Fruit fly (Drosophila melanogaster) whole organism, embryonic: ENCODE data around the gene ind.
A peak's percentile ranks its signal among the peaks of the same experiment; 100 is the strongest.

Experiments
- Abd-B ChIP-seq: fragments of 200-800 bp; sonication (Bioruptor generic); optimal IDR thresholded peaks from 2 replicates; lab custom pipeline; 2018; ENCODE audit warnings: missing biosample characterization, mild to moderate bottlenecking, missing genetic modification characterization, moderate library complexity
- CG10147 ChIP-seq: fragments of 200-800 bp; sonication (Bioruptor generic); optimal IDR thresholded peaks from 2 replicates; lab custom pipeline; 2019; ENCODE audit warnings: missing biosample characterization, mild to moderate bottlenecking, missing genetic modification characterization, moderate library complexity
- CG1233 ChIP-seq: fragments of 200-800 bp; sonication (Bioruptor generic); optimal IDR thresholded peaks from 4 replicates; lab custom pipeline; 2018; ENCODE audit warnings: missing biosample characterization, mild to moderate bottlenecking, missing genetic modification characterization
- CG15514 ChIP-seq: fragments of 200-800 bp; sonication (Bioruptor generic); optimal IDR thresholded peaks from 3 replicates; lab custom pipeline; 2017; ENCODE audit warnings: missing biosample characterization, missing genetic modification characterization, mild to moderate bottlenecking, moderate library complexity, missing genetic modification reagents
- CG16813 ChIP-seq: fragments of 200-800 bp; sonication (Bioruptor generic); IDR thresholded peaks from 3 replicates; pipeline ENCODE4 v1.3.6; 2022; ENCODE audit warnings: missing biosample characterization, missing genetic modification characterization; ENCODE audit not compliant: partially characterized antibody
- CG17361 ChIP-seq: fragments of 200-800 bp; sonication (Bioruptor generic); IDR thresholded peaks from 3 replicates; pipeline ENCODE4 v1.3.6; 2022; ENCODE audit warnings: missing biosample characterization, missing genetic modification characterization
- CG17829 ChIP-seq: fragments of 200-800 bp; optimal IDR thresholded peaks from 2 replicates; lab custom pipeline; 2019; ENCODE audit warnings: missing biosample characterization, mild to moderate bottlenecking, missing genetic modification characterization, moderate library complexity
- CG18764 ChIP-seq: fragments of 200-800 bp; sonication (Bioruptor generic); optimal IDR thresholded peaks from 3 replicates; lab custom pipeline; 2016; ENCODE audit warnings: missing biosample characterization, missing genetic modification characterization
- CG2120 ChIP-seq: fragments of 200-800 bp; sonication (Bioruptor generic); optimal IDR thresholded peaks from 3 replicates; lab custom pipeline; 2016; ENCODE audit warnings: missing biosample characterization, missing genetic modification characterization
- CG2889 ChIP-seq: fragments of 200-800 bp; sonication (Bioruptor generic); IDR thresholded peaks from 3 replicates; pipeline ENCODE4 v1.3.6; 2022; ENCODE audit warnings: missing biosample characterization, missing genetic modification characterization
- CG30403 ChIP-seq: fragments of 200-800 bp; sonication (Bioruptor generic); optimal IDR thresholded peaks from 3 replicates; lab custom pipeline; 2016; ENCODE audit warnings: missing biosample characterization, missing genetic modification characterization
- CG31224 ChIP-seq: fragments of 200-800 bp; sonication (Bioruptor generic); IDR thresholded peaks from 2 replicates; pipeline ENCODE4 v1.3.6; 2022; ENCODE audit warnings: missing biosample characterization, missing genetic modification characterization
- CG32767 ChIP-seq: fragments of 200-800 bp; sonication (Bioruptor generic); IDR thresholded peaks from 2 replicates; pipeline ENCODE4 v1.3.6; 2022; ENCODE audit warnings: missing biosample characterization, missing genetic modification characterization
- CG4820 ChIP-seq: fragments of 200-800 bp; sonication (Bioruptor generic); optimal IDR thresholded peaks from 3 replicates; lab custom pipeline; 2016; ENCODE audit warnings: missing biosample characterization, missing genetic modification characterization
- CG7745 ChIP-seq: fragments of 200-800 bp; sonication (Bioruptor generic); optimal IDR thresholded peaks from 2 replicates; lab custom pipeline; 2018; ENCODE audit warnings: missing biosample characterization, mild to moderate bottlenecking, missing genetic modification characterization, moderate library complexity
- CG7839 ChIP-seq: fragments of 200-800 bp; sonication (Bioruptor generic); optimal IDR thresholded peaks from 3 replicates; lab custom pipeline; 2018; ENCODE audit warnings: missing biosample characterization, mild to moderate bottlenecking, missing genetic modification characterization, moderate library complexity
- CG8089 ChIP-seq: fragments of 200-800 bp; sonication (Bioruptor generic); optimal IDR thresholded peaks from 3 replicates; lab custom pipeline; 2016; ENCODE audit warnings: missing biosample characterization, missing genetic modification characterization
- CG8388 ChIP-seq: fragments of 200-800 bp; sonication (Bioruptor generic); optimal IDR thresholded peaks from 2 replicates; lab custom pipeline; 2019; ENCODE audit warnings: missing biosample characterization, mild to moderate bottlenecking, missing genetic modification characterization, moderate library complexity
- CG9215 ChIP-seq: fragments of 200-800 bp; sonication (Bioruptor generic); IDR thresholded peaks from 2 replicates; pipeline ENCODE4 v1.3.6; 2022; ENCODE audit warnings: missing biosample characterization, missing genetic modification characterization
- CG9727 ChIP-seq: fragments of 200-800 bp; sonication (Bioruptor generic); optimal IDR thresholded peaks from 3 replicates; lab custom pipeline; 2017; ENCODE audit warnings: missing biosample characterization, mild to moderate bottlenecking, missing genetic modification characterization
- Dip3 ChIP-seq: fragments of 200-800 bp; sonication (Bioruptor generic); optimal IDR thresholded peaks from 3 replicates; lab custom pipeline; 2016; ENCODE audit warnings: missing biosample characterization, missing genetic modification characterization
- E2f1 ChIP-seq: fragments of 200-800 bp; sonication (Bioruptor generic); IDR thresholded peaks from 2 replicates; pipeline ENCODE4 v1.3.6; 2022; ENCODE audit warnings: missing biosample characterization, missing genetic modification characterization
- Fer3 ChIP-seq: fragments of 200-800 bp; sonication (Bioruptor generic); optimal IDR thresholded peaks from 2 replicates; lab custom pipeline; 2018; ENCODE audit warnings: missing biosample characterization, mild to moderate bottlenecking, missing genetic modification characterization, moderate library complexity
- Hand ChIP-seq: fragments of 200-800 bp; sonication (Bioruptor generic); optimal IDR thresholded peaks from 2 replicates; lab custom pipeline; 2017; ENCODE audit warnings: mild to moderate bottlenecking, missing biosample characterization, missing genetic modification reagents, missing genetic modification characterization
- HmgD ChIP-seq: fragments of 200-800 bp; sonication (Bioruptor generic); optimal IDR thresholded peaks from 3 replicates; lab custom pipeline; 2016; ENCODE audit warnings: missing biosample characterization, missing genetic modification characterization
- Hmr ChIP-seq: fragments of 200-800 bp; sonication (Bioruptor generic); optimal IDR thresholded peaks from 3 replicates; lab custom pipeline; 2017; ENCODE audit warnings: mild to moderate bottlenecking, missing biosample characterization, missing genetic modification reagents, missing genetic modification characterization
- MESR4 ChIP-seq: fragments of 200-800 bp; sonication (Bioruptor generic); optimal IDR thresholded peaks from 2 replicates; lab custom pipeline; 2018; ENCODE audit warnings: missing biosample characterization, mild to moderate bottlenecking, missing genetic modification characterization, moderate library complexity
- Ptx1 ChIP-seq: fragments of 200-800 bp; sonication (Bioruptor generic); IDR thresholded peaks from 2 replicates; pipeline ENCODE4 v1.3.6; 2022; ENCODE audit warnings: missing biosample characterization, missing genetic modification characterization
- Sry-δ ChIP-seq: fragments of 200-800 bp; sonication (Bioruptor generic); optimal IDR thresholded peaks from 2 replicates; lab custom pipeline; 2016; ENCODE audit warnings: missing biosample characterization, missing genetic modification characterization
- Stat92E ChIP-seq, 3 experiments: fragments of >200 bp in 2 of 3; fragments of 200-800 bp in 1 of 3; sonication (Bioruptor generic) in 1 of 3; optimal IDR thresholded peaks; 2 replicates each; lab custom pipeline; 2017 to 2019; ENCODE audit warnings: missing biosample characterization in 3 of 3, missing genetic modification characterization in 3 of 3, mild to moderate bottlenecking in 1 of 3, moderate library complexity in 1 of 3
- Trl ChIP-seq, 3 experiments: fragments of >200 bp in 2 of 3; fragments of 200-800 bp in 1 of 3; sonication (Bioruptor generic) in 1 of 3; optimal IDR thresholded peaks; 2 replicates in 1 of 3; 3 replicates in 2 of 3; lab custom pipeline; 2016 to 2017; ENCODE audit warnings: missing biosample characterization in 1 of 3, missing genetic modification characterization in 1 of 3
- ato ChIP-seq: fragments of 200-800 bp; sonication (Bioruptor generic); IDR thresholded peaks from 2 replicates; pipeline ENCODE4 v1.3.6; 2022; ENCODE audit warnings: missing biosample characterization, missing genetic modification characterization; ENCODE audit not compliant: partially characterized antibody
- chinmo ChIP-seq: fragments of 200-800 bp; sonication (Bioruptor generic); IDR thresholded peaks from 4 replicates; pipeline ENCODE4 v1.3.6; 2022; ENCODE audit warnings: missing biosample characterization, missing genetic modification characterization; ENCODE audit not compliant: partially characterized antibody
- ci ChIP-seq: fragments of 200-800 bp; sonication (Bioruptor generic); IDR thresholded peaks from 3 replicates; pipeline ENCODE4 v1.3.6; 2022; ENCODE audit warnings: missing biosample characterization, missing genetic modification characterization
- danr ChIP-seq: fragments of 200-800 bp; sonication (Bioruptor generic); IDR thresholded peaks from 2 replicates; pipeline ENCODE4 v1.3.6; 2022; ENCODE audit warnings: missing biosample characterization, missing genetic modification characterization
- gcm ChIP-seq: fragments of 200-800 bp; sonication (Bioruptor generic); optimal IDR thresholded peaks from 2 replicates; lab custom pipeline; 2019; ENCODE audit warnings: missing biosample characterization, mild to moderate bottlenecking, missing genetic modification characterization, moderate library complexity
- gfzf ChIP-seq: fragments of 200-800 bp; sonication (Bioruptor generic); optimal IDR thresholded peaks from 2 replicates; lab custom pipeline; 2016; ENCODE audit warnings: missing biosample characterization, mild to moderate bottlenecking, missing genetic modification characterization, moderate library complexity
- gro ChIP-seq: fragments of 200-800 bp; sonication (Bioruptor generic); optimal IDR thresholded peaks from 2 replicates; lab custom pipeline; 2016; ENCODE audit warnings: missing biosample characterization, missing genetic modification characterization
- gt ChIP-seq: fragments of 200-800 bp; sonication (Bioruptor generic); IDR thresholded peaks from 2 replicates; pipeline ENCODE4 v1.3.6; 2022; ENCODE audit warnings: missing biosample characterization, missing genetic modification characterization
- her ChIP-seq: fragments of 200-800 bp; sonication (Bioruptor generic); optimal IDR thresholded peaks from 2 replicates; lab custom pipeline; 2016; ENCODE audit warnings: missing biosample characterization, missing genetic modification characterization
- kni ChIP-seq: fragments of 200-800 bp; sonication (Bioruptor generic); optimal IDR thresholded peaks from 3 replicates; lab custom pipeline; 2017; ENCODE audit warnings: mild to moderate bottlenecking, missing biosample characterization, missing genetic modification reagents, missing genetic modification characterization
- maf-S ChIP-seq: fragments of 200-800 bp; sonication (Bioruptor generic); optimal IDR thresholded peaks from 2 replicates; lab custom pipeline; 2016; ENCODE audit warnings: missing biosample characterization, missing genetic modification characterization
- pnt ChIP-seq: fragments of 200-800 bp; sonication (Bioruptor generic); optimal IDR thresholded peaks from 3 replicates; lab custom pipeline; 2016; ENCODE audit warnings: missing biosample characterization, missing genetic modification characterization
- prd ChIP-seq, 3 experiments: fragments of >200 bp in 2 of 3; fragments of 200-800 bp in 1 of 3; sonication (Bioruptor generic) in 1 of 3; optimal IDR thresholded peaks in 2 of 3; IDR thresholded peaks in 1 of 3; 2 replicates in 2 of 3; 3 replicates in 1 of 3; pipeline versions ENCODE4 v1.3.6 to Lab custom; 2017 to 2022; ENCODE audit warnings: missing biosample characterization in 1 of 3, missing genetic modification characterization in 1 of 3
- run ChIP-seq: fragments of 200-800 bp; sonication (Bioruptor generic); optimal IDR thresholded peaks from 3 replicates; lab custom pipeline; 2018; ENCODE audit warnings: missing biosample characterization, mild to moderate bottlenecking, missing genetic modification characterization
- sens-2 ChIP-seq: fragments of 200-800 bp; sonication (Bioruptor generic); IDR thresholded peaks from 2 replicates; pipeline ENCODE4 v1.3.6; 2022; ENCODE audit warnings: missing biosample characterization, missing genetic modification characterization
- tap ChIP-seq: fragments of 200-800 bp; optimal IDR thresholded peaks from 3 replicates; lab custom pipeline; 2019; ENCODE audit warnings: missing biosample characterization, mild to moderate bottlenecking, missing genetic modification characterization, moderate library complexity
- unc-4 ChIP-seq: fragments of 200-800 bp; sonication (Bioruptor generic); IDR thresholded peaks from 2 replicates; pipeline ENCODE4 v1.3.6; 2022; ENCODE audit warnings: missing biosample characterization, missing genetic modification characterization; ENCODE audit not compliant: partially characterized antibody
- wdn ChIP-seq: fragments of 200-800 bp; sonication (Bioruptor generic); IDR thresholded peaks from 2 replicates; pipeline ENCODE4 v1.3.6; 2022; ENCODE audit warnings: missing biosample characterization, missing genetic modification characterization
- zen ChIP-seq: fragments of 200-800 bp; sonication (Bioruptor generic); optimal IDR thresholded peaks from 3 replicates; lab custom pipeline; 2018; ENCODE audit warnings: missing biosample characterization, mild to moderate bottlenecking, missing genetic modification characterization, moderate library complexity

Gene ind

DNA sequence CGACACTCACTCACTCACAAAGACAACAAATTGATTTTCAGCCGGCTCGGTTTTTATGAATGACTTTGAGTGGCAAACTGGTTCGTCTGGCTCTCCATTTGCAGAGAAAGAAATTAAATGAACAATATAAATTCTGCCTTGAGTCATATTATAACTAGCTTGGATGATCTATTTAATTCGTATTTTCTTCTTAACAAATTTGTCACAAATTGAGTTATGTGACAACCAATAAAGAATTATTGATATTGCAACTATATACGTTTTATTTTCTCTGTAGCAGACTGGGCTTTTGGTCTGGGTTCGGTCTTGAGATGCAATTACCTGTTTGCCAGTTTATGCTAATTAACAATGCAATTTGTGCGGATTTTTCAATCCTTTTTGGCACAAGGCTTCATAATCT is 36.9 kb downstream of the ind start (continued):
- no peak for TF ChIP-seq CG31224 (GFP tag; lab: Robert Waterston, UW)
- no peak for TF ChIP-seq Abd-B (GFP tag; lab: Kevin White, UChicago)
- TF ChIP-seq chinmo (GFP tag; lab: Robert Waterston, UW): no peak
- TF ChIP-seq Stat92E (GFP tag; optimal IDR thresholded peaks at IDR 0.05; lab: Kevin White, UChicago): no peak
- no peak for TF ChIP-seq gro (GFP tag; lab: Kevin White, UChicago)
- no peak for TF ChIP-seq CG8089 (GFP tag; lab: Kevin White, UChicago)
- TF ChIP-seq Dip3 (GFP tag; lab: Kevin White, UChicago): no peak
- no peak for TF ChIP-seq E2f1 (GFP tag; lab: Robert Waterston, UW)
- TF ChIP-seq Sry-δ (GFP tag; lab: Kevin White, UChicago): no peak
- no peak for TF ChIP-seq ci (GFP tag; lab: Robert Waterston, UW)
- no peak for TF ChIP-seq CG7839 (tag; lab: Kevin White, UChicago)
- no peak for TF ChIP-seq run
- TF ChIP-seq ato (GFP tag; lab: Robert Waterston, UW): no peak
- TF ChIP-seq sens-2: no peak
- no peak for TF ChIP-seq maf-S
- no peak for TF ChIP-seq her (GFP tag; lab: Kevin White, UChicago)
- TF ChIP-seq CG1233 (GFP tag; lab: Kevin White, UChicago): no peak
- no peak for TF ChIP-seq CG32767 (GFP tag; lab: Robert Waterston, UW)
- no peak for TF ChIP-seq CG4820 (GFP tag; lab: Kevin White, UChicago)
- no peak for TF ChIP-seq CG15514
- TF ChIP-seq kni (GFP tag; lab: Kevin White, UChicago): no peak
- no peak for TF ChIP-seq CG9727 (GFP tag; lab: Kevin White, UChicago)
- no peak for TF ChIP-seq gcm (GFP tag; lab: Kevin White, UChicago)
- no peak for TF ChIP-seq tap (tag; lab: Kevin White, UChicago)
- no peak for TF ChIP-seq CG10147 (GFP tag; lab: Kevin White, UChicago)
- TF ChIP-seq gfzf (GFP tag; lab: Kevin White, UChicago): no peak
- no peak for TF ChIP-seq gt
- no peak for TF ChIP-seq Fer3 (tag; lab: Kevin White, UChicago)
- TF ChIP-seq Hmr (GFP tag; lab: Kevin White, UChicago): no peak
- no peak for TF ChIP-seq CG17829 (tag; lab: Kevin White, UChicago)
- no peak for TF ChIP-seq HmgD
- TF ChIP-seq CG18764 (GFP tag; lab: Kevin White, UChicago): no peak
- no peak for TF ChIP-seq CG2120
- peak; percentile 15 for TF ChIP-seq CG30403 (GFP tag; lab: Kevin White, UChicago)
- no peak for TF ChIP-seq Hand (GFP tag; lab: Kevin White, UChicago)
- peak; percentile 49 for TF ChIP-seq CG8388 (GFP tag; lab: Kevin White, UChicago)
- TF ChIP-seq pnt (GFP tag; lab: Kevin White, UChicago): no peak
- no peak for TF ChIP-seq CG2889
- TF ChIP-seq MESR4 (GFP tag; lab: Kevin White, UChicago): no peak
- TF ChIP-seq CG16813 (GFP tag; lab: Robert Waterston, UW): no peak
- no peak for TF ChIP-seq danr (GFP tag; lab: Robert Waterston, UW)
- no peak for TF ChIP-seq Ptx1 (GFP tag; lab: Robert Waterston, UW)
- TF ChIP-seq wdn (GFP tag; lab: Robert Waterston, UW): no peak
- no peak for TF ChIP-seq CG9215 (GFP tag; lab: Robert Waterston, UW)
- TF ChIP-seq unc-4 (GFP tag; lab: Robert Waterston, UW): no peak
- no peak for TF ChIP-seq Trl (optimal IDR thresholded peaks at IDR 0.05; lab: Kevin White, UChicago)
- TF ChIP-seq Trl (GFP tag; optimal IDR thresholded peaks at IDR 0.05; lab: Kevin White, UChicago): no peak
- TF ChIP-seq CG7745 (tag; lab: Kevin White, UChicago): no peak
- TF ChIP-seq prd (optimal IDR thresholded peaks at IDR 0.05; lab: Kevin White, UChicago): no peak
- TF ChIP-seq prd (GFP tag; IDR thresholded peaks at IDR 0.05; lab: Robert Waterston, UW): peak; percentile 30; the same call in 2 of the 3 replicates
- 0 out of 3 replicates have a peak, but pooled peaks have one; percentile 30 for TF ChIP-seq CG17361
- no peak for TF ChIP-seq zen
